Fruit fly (Drosophila melanogaster) whole organism, pupa: ENCODE results near the gene Tg.

Source experiments
- CG10348 ChIP-seq: fragments of 200-800 bp; sonication (Bioruptor generic); IDR thresholded peaks from 2 replicates; pipeline ENCODE4 v1.3.6; 2022; ENCODE audit warnings: missing biosample characterization, missing genetic modification characterization
- CG12605 ChIP-seq: fragments of 200-800 bp; sonication (Bioruptor generic); IDR thresholded peaks from 2 replicates; pipeline ENCODE4 v1.3.6; 2022; ENCODE audit warnings: missing biosample characterization, missing genetic modification characterization
- CG13204 ChIP-seq: fragments of 200-800 bp; sonication (Bioruptor generic); optimal IDR thresholded peaks from 2 replicates; lab custom pipeline; 2018; ENCODE audit warnings: missing biosample characterization, mild to moderate bottlenecking, missing genetic modification characterization, moderate library complexity
- CG14655 ChIP-seq: fragments of 200-800 bp; sonication (Bioruptor generic); optimal IDR thresholded peaks from 3 replicates; lab custom pipeline; 2017; ENCODE audit warnings: mild to moderate bottlenecking, missing biosample characterization, missing genetic modification reagents, missing genetic modification characterization
- CG15710 ChIP-seq: fragments of 200-800 bp; sonication (Bioruptor generic); optimal IDR thresholded peaks from 2 replicates; lab custom pipeline; 2018; ENCODE audit warnings: missing biosample characterization, mild to moderate bottlenecking, missing genetic modification characterization, moderate library complexity
- CG17806 ChIP-seq: fragments of 200-800 bp; sonication (Bioruptor generic); optimal IDR thresholded peaks from 2 replicates; lab custom pipeline; 2018; ENCODE audit warnings: missing biosample characterization, mild to moderate bottlenecking, missing genetic modification characterization, moderate library complexity
- CG32121 ChIP-seq: fragments of 200-800 bp; sonication (Bioruptor generic); IDR thresholded peaks from 2 replicates; pipeline ENCODE4 v1.3.6; 2022; ENCODE audit warnings: missing biosample characterization, missing genetic modification characterization
- CG34367 ChIP-seq: fragments of 200-800 bp; sonication (Bioruptor generic); optimal IDR thresholded peaks from 2 replicates; lab custom pipeline; 2018; ENCODE audit warnings: missing biosample characterization, mild to moderate bottlenecking, missing genetic modification characterization
- CG4496 ChIP-seq: fragments of 200-800 bp; sonication (Bioruptor generic); IDR thresholded peaks from 3 replicates; pipeline ENCODE4 v1.3.6; 2022; ENCODE audit warnings: missing biosample characterization, missing genetic modification characterization
- CG8159 ChIP-seq: fragments of 200-800 bp; sonication (Bioruptor generic); optimal IDR thresholded peaks from 3 replicates; lab custom pipeline; 2018; ENCODE audit warnings: missing biosample characterization, mild to moderate bottlenecking, missing genetic modification characterization, moderate library complexity
- CG8301 ChIP-seq: fragments of 200-800 bp; sonication (Bioruptor generic); optimal IDR thresholded peaks from 2 replicates; lab custom pipeline; 2018; ENCODE audit warnings: missing biosample characterization, mild to moderate bottlenecking, missing genetic modification characterization
- CG9948 ChIP-seq: fragments of 200-800 bp; sonication (Bioruptor generic); optimal IDR thresholded peaks from 2 replicates; lab custom pipeline; 2018; ENCODE audit warnings: missing biosample characterization, mild to moderate bottlenecking, missing genetic modification characterization, moderate library complexity
- D1 ChIP-seq: fragments of 200-800 bp; sonication (Bioruptor generic); optimal IDR thresholded peaks from 2 replicates; lab custom pipeline; 2018; ENCODE audit warnings: missing biosample characterization, mild to moderate bottlenecking, missing genetic modification characterization, moderate library complexity
- EcR ChIP-seq: fragments of 200-800 bp; sonication (Bioruptor generic); optimal IDR thresholded peaks from 3 replicates; lab custom pipeline; 2019; ENCODE audit warnings: missing biosample characterization, missing genetic modification characterization, mild to moderate bottlenecking, moderate library complexity, missing genetic modification reagents
- Ets98B ChIP-seq: fragments of 200-800 bp; sonication (Bioruptor generic); IDR thresholded peaks from 2 replicates; pipeline ENCODE4 v1.3.6; 2022; ENCODE audit warnings: missing biosample characterization, missing genetic modification characterization
- Pif1A ChIP-seq: fragments of 200-800 bp; sonication (Bioruptor generic); optimal IDR thresholded peaks from 3 replicates; lab custom pipeline; 2016; ENCODE audit warnings: missing biosample characterization, missing genetic modification characterization
- Pif1B ChIP-seq: fragments of 200-800 bp; sonication (Bioruptor generic); optimal IDR thresholded peaks from 3 replicates; lab custom pipeline; 2016; ENCODE audit warnings: missing biosample characterization, missing genetic modification characterization
- Snoo ChIP-seq: fragments of 200-800 bp; sonication (Bioruptor generic); optimal IDR thresholded peaks from 3 replicates; lab custom pipeline; 2017; ENCODE audit warnings: missing biosample characterization, mild to moderate bottlenecking, missing genetic modification characterization, inconsistent platforms
- fd96Ca ChIP-seq: fragments of 200-800 bp; sonication (Bioruptor generic); IDR thresholded peaks from 3 replicates; pipeline ENCODE4 v1.3.6; 2022; ENCODE audit warnings: missing biosample characterization, missing genetic modification characterization
- gl ChIP-seq: fragments of 200-800 bp; sonication (Bioruptor generic); optimal IDR thresholded peaks from 2 replicates; lab custom pipeline; 2018; ENCODE audit warnings: missing biosample characterization, mild to moderate bottlenecking, missing genetic modification characterization
- rn ChIP-seq: fragments of 200-800 bp; sonication (Bioruptor generic); IDR thresholded peaks from 2 replicates; pipeline ENCODE4 v1.3.6; 2022; ENCODE audit warnings: missing biosample characterization, missing genetic modification characterization

The Tg gene

DNA sequence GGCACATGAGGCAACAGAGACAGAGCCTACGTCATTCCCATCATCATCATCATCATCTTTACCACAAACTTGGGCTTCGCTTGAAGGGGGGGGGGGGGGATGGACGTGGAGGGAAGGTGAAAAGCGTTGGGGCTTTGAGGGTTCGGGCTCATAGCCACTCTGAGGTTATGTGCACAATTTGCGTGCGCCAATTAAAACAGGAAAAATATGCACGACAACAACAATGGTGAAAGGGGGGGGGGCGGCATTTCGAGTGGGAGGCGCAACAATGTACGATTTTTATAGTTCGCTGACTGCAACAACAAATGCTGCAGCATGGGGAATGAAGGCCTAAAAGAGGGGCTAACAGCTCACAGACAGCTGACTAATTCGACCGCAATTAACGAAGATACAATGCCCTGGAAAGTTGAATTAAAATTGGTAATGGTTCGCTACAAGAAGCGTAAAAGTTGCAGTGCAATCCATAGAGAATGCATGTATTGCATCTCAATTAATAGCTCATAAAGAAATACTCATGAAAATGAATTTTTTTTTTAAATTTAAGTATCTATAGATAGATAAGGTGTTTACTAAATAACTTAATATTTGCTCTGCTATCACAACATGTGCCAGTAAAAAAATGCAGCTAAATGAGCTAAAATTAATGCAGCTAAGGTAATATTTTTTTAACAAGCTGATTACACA is 44.2 kb upstream of the Tg start:
- TF ChIP-seq CG14655 (peak; percentile 25), EcR (GFP tag; lab: Kevin White, UChicago) (peak; percentile 35), gl (tag; lab: Kevin White, UChicago) (no peak)

DNA sequence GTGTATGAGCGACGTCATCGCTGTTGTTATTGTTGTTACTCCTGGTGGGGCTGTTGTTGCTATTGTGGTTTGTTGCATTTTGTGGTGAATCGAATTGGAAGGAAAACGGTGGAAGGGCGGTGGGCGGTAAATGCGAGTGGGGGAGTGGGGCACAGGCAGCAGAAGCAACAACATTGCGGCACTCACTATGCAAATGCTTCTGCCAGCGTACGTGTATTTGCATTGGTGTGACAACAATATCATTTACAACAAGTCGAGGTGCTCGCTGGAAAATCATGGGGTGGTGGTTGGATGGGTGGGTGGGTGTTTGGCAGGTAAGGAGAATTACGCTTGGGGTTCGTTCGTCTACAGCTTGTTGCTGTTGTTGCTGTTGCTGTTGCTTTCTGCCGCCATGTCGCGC is 43.6 kb upstream of the Tg start:
- TF ChIP-seq gl (tag; lab: Kevin White, UChicago) (no peak), CG4496 (GFP tag; lab: Robert Waterston, UW) (0 out of 3 replicates have a peak, but pooled peaks have one; percentile 14)

DNA sequence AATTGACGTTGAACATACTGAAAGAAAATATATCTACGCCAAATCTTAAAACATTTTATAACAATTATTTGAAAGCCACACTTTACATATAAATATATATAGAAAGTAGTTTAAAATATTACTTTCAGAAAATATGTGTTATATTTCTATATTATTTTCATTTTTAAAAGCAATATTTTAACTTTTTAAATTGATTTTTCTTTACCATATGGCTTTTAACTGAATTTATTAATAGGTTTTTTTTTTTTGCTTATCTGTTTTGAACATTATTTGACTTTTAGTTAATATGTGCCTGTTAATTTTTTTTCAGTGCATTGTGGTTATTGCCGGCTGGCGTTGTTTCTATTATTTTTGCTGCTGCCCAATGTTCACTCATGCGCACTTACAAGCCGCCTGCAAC is 43.2 kb upstream of the Tg start:
- TF ChIP-seq CG8159 (tag; lab: Kevin White, UChicago) (peak; percentile 73), CG32121 (GFP tag; lab: Robert Waterston, UW) (peak; percentile 41; the same call in 1 of the 2 replicates), CG8301 (tag; lab: Kevin White, UChicago) (peak; percentile 57), CG9948 (tag; lab: Kevin White, UChicago) (peak; percentile 59), fd96Ca (GFP tag; lab: Robert Waterston, UW) (no peak), CG34367 (tag; lab: Kevin White, UChicago) (no peak), D1 (tag; lab: Kevin White, UChicago) (peak; percentile 63), Ets98B (GFP tag; lab: Robert Waterston, UW) (peak; percentile 39; the same call in 1 of the 2 replicates), CG15710 (tag; lab: Kevin White, UChicago) (peak; percentile 32), gl (tag; lab: Kevin White, UChicago) (no peak), CG4496 (GFP tag; lab: Robert Waterston, UW) (0 out of 3 replicates have a peak, but pooled peaks have one; percentile 23), CG14655 (peak; percentile 64), CG17806 (tag; lab: Kevin White, UChicago) (peak; percentile 43)

DNA sequence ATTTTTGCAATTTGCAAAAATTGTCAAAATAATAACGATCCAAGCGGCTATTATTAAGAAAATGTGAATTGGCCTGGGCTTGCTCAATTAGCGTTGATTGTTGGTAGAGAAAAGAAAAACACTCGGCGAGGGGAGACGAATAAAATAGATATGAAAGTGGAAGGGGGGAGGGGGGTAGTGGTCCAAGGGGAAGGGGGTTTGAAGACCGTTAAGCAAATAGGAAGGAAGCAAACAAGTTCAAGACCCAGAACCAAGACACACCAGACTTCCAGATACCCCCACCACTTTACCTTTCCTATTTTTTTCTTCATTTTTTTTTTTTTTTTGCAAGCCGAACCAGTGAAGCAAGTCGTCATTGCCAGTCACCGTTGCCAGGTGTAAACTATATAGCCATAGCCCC is 41.9 kb upstream of the Tg start:
- TF ChIP-seq Snoo: no peak
- TF ChIP-seq CG12605 (GFP tag; lab: Robert Waterston, UW): no peak
- no peak for TF ChIP-seq fd96Ca (GFP tag; lab: Robert Waterston, UW)
- TF ChIP-seq EcR (GFP tag; lab: Kevin White, UChicago): no peak
- peak; percentile 19; the same call in 1 of the 3 replicates for TF ChIP-seq CG4496 (GFP tag; lab: Robert Waterston, UW)
- TF ChIP-seq rn (GFP tag; lab: Robert Waterston, UW): no peak
- no peak for TF ChIP-seq Ets98B (GFP tag; lab: Robert Waterston, UW)
- TF ChIP-seq, all 21 proteins: peak for 1

DNA sequence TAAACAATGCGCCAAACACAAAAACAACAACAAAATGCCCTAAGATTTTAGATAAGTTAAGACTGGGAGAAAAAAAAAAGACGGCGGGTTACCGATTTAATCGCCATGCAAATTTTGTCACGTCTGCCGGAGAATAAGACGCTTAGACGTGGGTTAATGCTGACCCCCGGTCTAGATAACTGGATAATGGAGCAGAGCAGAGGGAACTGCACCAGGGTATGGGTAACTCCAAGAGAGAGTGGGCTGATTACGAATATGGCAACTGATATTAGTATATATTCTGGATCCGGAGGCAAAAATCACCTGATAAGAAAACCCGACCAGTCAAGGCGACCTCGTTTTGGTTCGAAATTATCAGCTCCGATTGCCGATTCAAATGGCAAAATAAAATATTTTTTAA is 41.2 kb upstream of the Tg start:
- TF ChIP-seq CG15710 (tag; lab: Kevin White, UChicago) (no peak), gl (tag; lab: Kevin White, UChicago) (no peak), Snoo (no peak), D1 (tag; lab: Kevin White, UChicago) (no peak), CG17806 (tag; lab: Kevin White, UChicago) (no peak), CG8301 (tag; lab: Kevin White, UChicago) (no peak), rn (GFP tag; lab: Robert Waterston, UW) (no peak), EcR (GFP tag; lab: Kevin White, UChicago) (no peak), Pif1B (GFP tag; lab: Kevin White, UChicago) (no peak), CG8159 (tag; lab: Kevin White, UChicago) (no peak), CG9948 (tag; lab: Kevin White, UChicago) (no peak), Pif1A (no peak), fd96Ca (GFP tag; lab: Robert Waterston, UW) (no peak), CG4496 (GFP tag; lab: Robert Waterston, UW) (no peak), CG32121 (GFP tag; lab: Robert Waterston, UW) (no peak), CG10348 (GFP tag; lab: Robert Waterston, UW) (no peak), CG13204 (GFP tag; lab: Kevin White, UChicago) (no peak), CG34367 (tag; lab: Kevin White, UChicago) (no peak)

DNA sequence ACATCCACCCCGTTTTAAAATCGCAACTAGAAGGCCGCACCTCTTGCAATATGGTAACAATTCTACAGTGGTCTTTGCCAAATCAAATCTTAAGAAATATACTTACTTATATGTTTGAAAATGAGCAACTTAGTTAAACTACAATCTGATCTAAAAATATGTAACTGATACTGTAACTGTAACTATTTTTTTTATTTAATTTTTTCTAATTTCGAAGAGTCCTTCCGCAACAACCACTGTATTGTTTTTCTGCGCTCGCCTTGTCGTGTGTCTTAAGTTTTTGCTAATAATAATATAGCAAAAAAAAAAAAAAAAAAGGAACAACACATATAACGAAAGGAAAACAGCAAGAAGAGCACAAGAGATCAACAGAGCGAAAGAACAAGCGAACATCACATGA is 39.8 kb upstream of the Tg start:
- TF ChIP-seq CG10348 (GFP tag; lab: Robert Waterston, UW): no peak
- peak; percentile 67 for TF ChIP-seq Pif1B (GFP tag; lab: Kevin White, UChicago)
- TF ChIP-seq CG34367 (tag; lab: Kevin White, UChicago): peak; percentile 47
- TF ChIP-seq rn (GFP tag; lab: Robert Waterston, UW): peak; percentile 31; the same call in 1 of the 2 replicates
- peak; percentile 76 for TF ChIP-seq CG4496 (GFP tag; lab: Robert Waterston, UW)
- TF ChIP-seq CG15710 (tag; lab: Kevin White, UChicago): peak; percentile 56
- TF ChIP-seq CG14655: peak; percentile 82
- no peak for TF ChIP-seq CG13204 (GFP tag; lab: Kevin White, UChicago)
- TF ChIP-seq CG12605 (GFP tag; lab: Robert Waterston, UW): peak; percentile 62; the same call in 1 of the 2 replicates
- no peak for TF ChIP-seq fd96Ca (GFP tag; lab: Robert Waterston, UW)
- peak; percentile 35 for TF ChIP-seq CG8159 (tag; lab: Kevin White, UChicago)
- peak; percentile 58 for TF ChIP-seq Ets98B (GFP tag; lab: Robert Waterston, UW)
- TF ChIP-seq EcR (GFP tag; lab: Kevin White, UChicago): no peak
- no peak for TF ChIP-seq Snoo
- TF ChIP-seq Pif1A: peak; percentile 81
- TF ChIP-seq CG8301 (tag; lab: Kevin White, UChicago): peak; percentile 73
- TF ChIP-seq CG17806 (tag; lab: Kevin White, UChicago): peak; percentile 47
- TF ChIP-seq CG9948 (tag; lab: Kevin White, UChicago): peak; percentile 66
- TF ChIP-seq D1 (tag; lab: Kevin White, UChicago): no peak
- TF ChIP-seq gl (tag; lab: Kevin White, UChicago): no peak
- TF ChIP-seq CG32121 (GFP tag; lab: Robert Waterston, UW): peak; percentile 44; the same call in 1 of the 2 replicates
